Fruit fly (Drosophila melanogaster): Measurements from ENCODE around the gene Eig71Ee.

Eig71Ee gene

dm6 chr3L:15639978-15640377 is 15.8 kb downstream of the Eig71Ee start (continued):
- TF ChIP-seq CG6276 (GFP tag; optimal IDR thresholded peaks at IDR 0.05) (no peak), fd59A (GFP tag; optimal IDR thresholded peaks at IDR 0.05) (no peak), CG8319 (GFP tag; optimal IDR thresholded peaks at IDR 0.05) (no peak), vri (GFP tag; optimal IDR thresholded peaks at IDR 0.05) (no peak), CG10669 (GFP tag; optimal IDR thresholded peaks at IDR 0.05) (no peak), CG6163 (GFP tag; IDR thresholded peaks at IDR 0.05) (no peak), lz (GFP tag; optimal IDR thresholded peaks at IDR 0.05) (peak; percentile 7)

dm6 chr3L:15638524-15638923 is 17.3 kb downstream of the Eig71Ee start:
- no peak for TF ChIP-seq fd59A (GFP tag; optimal IDR thresholded peaks at IDR 0.05)
- TF ChIP-seq Lpt (GFP tag; optimal IDR thresholded peaks at IDR 0.05): no peak
- no peak for TF ChIP-seq Hr38 (GFP tag; optimal IDR thresholded peaks at IDR 0.05)
- no peak for TF ChIP-seq Ets96B (tag; optimal IDR thresholded peaks at IDR 0.05)
- TF ChIP-seq CG31627 (GFP tag; optimal IDR thresholded peaks at IDR 0.05): no peak
- TF ChIP-seq Sox15 (GFP tag; optimal IDR thresholded peaks at IDR 0.05): no peak
- TF ChIP-seq Gug (GFP tag; IDR thresholded peaks at IDR 0.05): no peak
- no peak for TF ChIP-seq CG3919 (GFP tag; optimal IDR thresholded peaks at IDR 0.05)
- TF ChIP-seq ss (GFP tag; optimal IDR thresholded peaks at IDR 0.05): no peak
- no peak for TF ChIP-seq vri (GFP tag; optimal IDR thresholded peaks at IDR 0.05)
- no peak for TF ChIP-seq CG6808 (GFP tag; optimal IDR thresholded peaks at IDR 0.05)
- TF ChIP-seq acj6 (GFP tag; optimal IDR thresholded peaks at IDR 0.05): no peak

- TF ChIP-seq Met (GFP tag; optimal IDR thresholded peaks at IDR 0.05) (no peak), CG3919 (GFP tag; optimal IDR thresholded peaks at IDR 0.05) (no peak), CG10669 (GFP tag; optimal IDR thresholded peaks at IDR 0.05) (peak; percentile 6), vri (GFP tag; optimal IDR thresholded peaks at IDR 0.05) (peak; percentile 97), Eip78C (GFP tag) (peak; percentile 78), Lpt (GFP tag; optimal IDR thresholded peaks at IDR 0.05) (no peak), Eip93F (GFP tag; optimal IDR thresholded peaks at IDR 0.05) (peak; percentile 14), cyc (GFP tag; optimal IDR thresholded peaks at IDR 0.05) (no peak), Smox (GFP tag; optimal IDR thresholded peaks at IDR 0.05) (no peak), achi (GFP tag; optimal IDR thresholded peaks at IDR 0.05) (no peak), CG34406 (GFP tag; optimal IDR thresholded peaks at IDR 0.05) (peak; percentile 23), fkh (GFP tag; optimal IDR thresholded peaks at IDR 0.05) (peak; percentile 27), ss (GFP tag; optimal IDR thresholded peaks at IDR 0.05) (peak in 1 of 2 experiments; percentile 27), CG7368 (GFP tag; optimal IDR thresholded peaks at IDR 0.05) (no peak), net (GFP tag; optimal IDR thresholded peaks at IDR 0.05) (no peak), Hr4 (GFP tag; optimal IDR thresholded peaks at IDR 0.05) (no peak), svp (GFP tag) (peak; percentile 52), CG3032 (tag; optimal IDR thresholded peaks at IDR 0.05) (no peak), CG6163 (GFP tag; IDR thresholded peaks at IDR 0.05) (no peak), Ets21C (GFP tag; optimal IDR thresholded peaks at IDR 0.05) (no peak), CG6808 (GFP tag; optimal IDR thresholded peaks at IDR 0.05) (no peak), Sox14 (GFP tag; optimal IDR thresholded peaks at IDR 0.05) (peak; percentile 4), acj6 (GFP tag; optimal IDR thresholded peaks at IDR 0.05) (no peak), dsx (GFP tag; optimal IDR thresholded peaks at IDR 0.05; ENCODE audit: poor library complexity, severe bottlenecking) (no peak), topi (GFP tag; optimal IDR thresholded peaks at IDR 0.05) (no peak)
These were observed 18.2 kb downstream of the Eig71Ee start for dm6 chr3L:15637618-15638017.

dm6 chr3L:15636978-15637377 is 18.8 kb downstream of the Eig71Ee start:
- TF ChIP-seq dsx (GFP tag; optimal IDR thresholded peaks at IDR 0.05; ENCODE audit: poor library complexity, severe bottlenecking) (no peak), lz (GFP tag; optimal IDR thresholded peaks at IDR 0.05) (no peak), Lpt (GFP tag; optimal IDR thresholded peaks at IDR 0.05) (no peak)

dm6 chr3L:15636359-15636758 is 19.5 kb downstream of the Eig71Ee start:
- TF ChIP-seq Eip78C (GFP tag): peak; percentile 46
- TF ChIP-seq cyc (GFP tag; optimal IDR thresholded peaks at IDR 0.05): no peak
- TF ChIP-seq Eip93F (GFP tag; optimal IDR thresholded peaks at IDR 0.05): peak; percentile 3
- TF ChIP-seq vri (GFP tag; optimal IDR thresholded peaks at IDR 0.05): peak; percentile 83
- no peak for TF ChIP-seq ss (GFP tag; optimal IDR thresholded peaks at IDR 0.05)
- TF ChIP-seq CG8632 (GFP tag; optimal IDR thresholded peaks at IDR 0.05): peak; percentile 5
- TF ChIP-seq fkh (GFP tag; optimal IDR thresholded peaks at IDR 0.05): peak; percentile 42

Measured in whole organism, prepupa.